Fruit fly (Drosophila melanogaster): ENCODE measurements around the gene mRpL55.
A peak's percentile ranks its signal among the peaks of the same experiment; 100 is the strongest.

Gene mRpL55

dm6 chr3R:19096299-19097048 lies 1.8 kb upstream of the mRpL55 start, which contains the start of gene CG6040:
Gene CG6040 (plus strand): TSS chr3R:19096961.
- TF ChIP-seq CG17801 (GFP tag; optimal IDR thresholded peaks at IDR 0.05; ENCODE audit: partially characterized antibody), result peak; percentile 42

dm6 chr3R:19094039-19094438 lies 666 bp downstream of the mRpL55 start, which contains the start of gene cdi:
Gene cdi (minus strand): TSS chr3R:19094270.
- TF ChIP-seq CG17801 (GFP tag; optimal IDR thresholded peaks at IDR 0.05; ENCODE audit: partially characterized antibody), result peak; percentile 57

- TF ChIP-seq CG17801 (GFP tag; optimal IDR thresholded peaks at IDR 0.05; ENCODE audit: partially characterized antibody), result no peak
Observed at dm6 chr3R:19093127-19093812, 1.4 kb downstream of the mRpL55 start.

dm6 chr3R:19092367-19093126 lies 2.2 kb downstream of the mRpL55 start:
- TF ChIP-seq CG17801 (GFP tag; optimal IDR thresholded peaks at IDR 0.05; ENCODE audit: partially characterized antibody), result no peak

- TF ChIP-seq CG17801 (GFP tag; optimal IDR thresholded peaks at IDR 0.05; ENCODE audit: partially characterized antibody), result no peak
Observed at dm6 chr3R:19091749-19092264, 2.9 kb downstream of the mRpL55 start.

- no peak for TF ChIP-seq CG17801 (GFP tag; optimal IDR thresholded peaks at IDR 0.05; ENCODE audit: partially characterized antibody)
Observed at dm6 chr3R:19090983-19091748, 3.5 kb downstream of the mRpL55 start.

- TF ChIP-seq CG17801 (GFP tag; optimal IDR thresholded peaks at IDR 0.05; ENCODE audit: partially characterized antibody), result no peak
Observed at dm6 chr3R:19088962-19089597, 5.6 kb downstream of the mRpL55 start.

- no peak for TF ChIP-seq CG17801 (GFP tag; optimal IDR thresholded peaks at IDR 0.05; ENCODE audit: partially characterized antibody)
Observed at dm6 chr3R:19080656-19081364, 13.9 kb downstream of the mRpL55 start.

- TF ChIP-seq CG17801 (GFP tag; optimal IDR thresholded peaks at IDR 0.05; ENCODE audit: partially characterized antibody), result no peak
Observed at dm6 chr3R:19079140-19079539, 15.6 kb downstream of the mRpL55 start.

dm6 chr3R:19077856-19078255 lies 16.8 kb downstream of the mRpL55 start:
- no peak for TF ChIP-seq CG17801 (GFP tag; optimal IDR thresholded peaks at IDR 0.05; ENCODE audit: partially characterized antibody)

dm6 chr3R:19075135-19075534 lies 19.6 kb downstream of the mRpL55 start:
- no peak for TF ChIP-seq CG17801 (GFP tag; optimal IDR thresholded peaks at IDR 0.05; ENCODE audit: partially characterized antibody)

dm6 chr3R:19074207-19074606 lies 20.5 kb downstream of the mRpL55 start:
- TF ChIP-seq CG17801 (GFP tag; optimal IDR thresholded peaks at IDR 0.05; ENCODE audit: partially characterized antibody), result no peak

dm6 chr3R:19073002-19073401 lies 21.7 kb downstream of the mRpL55 start:
- TF ChIP-seq CG17801 (GFP tag; optimal IDR thresholded peaks at IDR 0.05; ENCODE audit: partially characterized antibody), result peak; percentile 69

Measured in ovary, adult (tissue).